Comparison of ENCODE assay signal across 1 worm cellular context in the genomic region with DNA sequence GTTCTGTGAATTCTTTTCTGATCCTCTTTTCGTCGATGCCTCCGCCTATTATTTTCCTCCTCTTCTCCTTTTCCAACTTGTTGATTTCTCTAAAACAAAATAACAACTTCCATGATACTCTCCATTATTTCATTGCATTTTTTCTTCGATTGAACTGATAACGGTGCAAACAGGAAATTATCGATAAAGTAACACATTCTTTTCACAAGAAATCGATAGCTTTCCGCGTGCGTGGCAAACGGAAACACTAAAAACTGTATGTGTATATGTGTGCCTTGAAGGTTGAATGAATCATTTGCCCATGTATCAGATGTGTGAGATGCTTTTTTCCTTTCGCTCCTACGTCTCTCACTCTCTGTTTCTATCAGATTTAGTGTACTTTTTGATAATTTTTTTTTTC.
TF ChIP-seq lines count a peak whose summit lies in the region.

No protein-coding gene starts in this region.

TF ChIP-seq in whole organism, L4 larva, 104 proteins besides CTCF, POLR2A, EP300 and RAD21 (continued from another document):
- TF ChIP-seq pqm-1 (tag; optimal IDR thresholded peaks at IDR 0.05; lab: Kevin White, UChicago), result peak; percentile 88
